Worm (Caenorhabditis elegans) whole organism, L4 larva: ENCODE results near the gene F54E7.9.
A peak's percentile ranks its signal among the peaks of the same experiment; 100 is the strongest.

ENCODE experiments used
- F44E2.7 ChIP-seq: fragments of 200-800 bp; sonication (Bioruptor generic); IDR thresholded peaks from 2 replicates; pipeline ENCODE4 v2.1.2; 2022; ENCODE audit warnings: missing genetic modification characterization, missing compliant biosample characterization
- Y75B8A.6 ChIP-seq: fragments of 200-800 bp; sonication (Bioruptor generic); IDR thresholded peaks from 2 replicates; pipeline ENCODE4 v1.3.6; 2022; ENCODE audit warnings: missing genetic modification reagents, missing genetic modification characterization, missing compliant biosample characterization
- ZK337.2 ChIP-seq: fragments of 200-800 bp; sonication (Bioruptor generic); IDR thresholded peaks from 2 replicates; pipeline ENCODE4 v1.3.6; 2022; ENCODE audit warnings: missing genetic modification reagents, missing genetic modification characterization, missing compliant biosample characterization
- arid-1 ChIP-seq: fragments of 200-800 bp; sonication (Bioruptor generic); conservative IDR thresholded peaks from 2 replicates; pipeline ENCODE4 v1.3.6; 2022; ENCODE audit warnings: missing genetic modification reagents, missing genetic modification characterization, missing compliant biosample characterization
- attf-4 ChIP-seq: sonication (generic microtip); optimal IDR thresholded peaks from 3 replicates; lab custom pipeline; 2017; ENCODE audit warnings: missing biosample characterization, missing genetic modification characterization
- ceh-28 ChIP-seq: fragments of 150-350 bp; optimal IDR thresholded peaks from 2 replicates; lab custom pipeline; 2014; ENCODE audit warnings: missing biosample characterization, missing genetic modification reagents, missing genetic modification characterization
- ceh-44 ChIP-seq: fragments of 200-800 bp; sonication (Bioruptor generic); IDR thresholded peaks from 2 replicates; pipeline ENCODE4 v1.3.6; 2022; ENCODE audit warnings: missing genetic modification reagents, missing genetic modification characterization, missing compliant biosample characterization
- ces-1 ChIP-seq: fragments of 150-350 bp; sonication (generic microtip); optimal IDR thresholded peaks from 4 replicates; lab custom pipeline; 2014; ENCODE audit warnings: missing biosample characterization, missing genetic modification reagents, missing genetic modification characterization
- daf-12 ChIP-seq: fragments of 150-350 bp; optimal IDR thresholded peaks from 2 replicates; lab custom pipeline; 2014; ENCODE audit warnings: missing biosample characterization, missing genetic modification reagents, missing genetic modification characterization
- daf-16 ChIP-seq, 3 experiments: sonication (generic microtip); optimal IDR thresholded peaks; 2 replicates each; lab custom pipeline; 2016 to 2017; ENCODE audit warnings: missing genetic modification characterization in 3 of 3, missing genetic modification reagents in 3 of 3, mild to moderate bottlenecking in 2 of 3, missing compliant biosample characterization in 2 of 3, missing biosample characterization in 1 of 3, moderate library complexity in 1 of 3
- dmd-8 ChIP-seq: fragments of 200-800 bp; sonication (Bioruptor generic); IDR thresholded peaks from 2 replicates; pipeline ENCODE4 v1.3.6; 2022; ENCODE audit warnings: missing genetic modification characterization, missing compliant biosample characterization
- fkh-10 ChIP-seq: fragments of 150-350 bp; optimal IDR thresholded peaks from 2 replicates; lab custom pipeline; 2014; ENCODE audit warnings: missing biosample characterization, missing genetic modification reagents, missing genetic modification characterization
- hlh-11 ChIP-seq: fragments of 200-800 bp; sonication (Bioruptor generic); optimal IDR thresholded peaks from 2 replicates; lab custom pipeline; 2018; ENCODE audit warnings: mild to moderate bottlenecking, missing genetic modification characterization, missing compliant biosample characterization
- hlh-30 ChIP-seq: sonication (generic microtip); optimal IDR thresholded peaks from 2 replicates; lab custom pipeline; 2017; ENCODE audit warnings: antibody characterized with exemption, mild to moderate bottlenecking, missing genetic modification characterization, missing compliant biosample characterization; ENCODE audit not compliant: insufficient read depth
- hmg-1.1 ChIP-seq: fragments of 200-800 bp; sonication (Bioruptor generic); IDR thresholded peaks from 2 replicates; pipeline ENCODE4 v1.3.6; 2022; ENCODE audit warnings: missing genetic modification reagents, missing genetic modification characterization, missing compliant biosample characterization
- lin-1 ChIP-seq: fragments of 200-800 bp; sonication (Bioruptor generic); IDR thresholded peaks from 2 replicates; pipeline ENCODE4 v1.3.6; 2022; ENCODE audit warnings: missing genetic modification reagents, missing genetic modification characterization, missing compliant biosample characterization
- lin-13 ChIP-seq: fragments of 150-350 bp; optimal IDR thresholded peaks from 2 replicates; lab custom pipeline; 2014; ENCODE audit warnings: missing biosample characterization, missing genetic modification reagents, missing genetic modification characterization
- lin-38 ChIP-seq: fragments of 200-800 bp; sonication (Bioruptor generic); IDR thresholded peaks from 2 replicates; pipeline ENCODE4 v1.3.6; 2022; ENCODE audit warnings: missing genetic modification reagents, missing genetic modification characterization, missing compliant biosample characterization
- lsy-2 ChIP-seq, 2 experiments: fragments of 150-350 bp in 1 of 2; sonication (generic microtip) in 1 of 2; optimal IDR thresholded peaks; 2 replicates each; lab custom pipeline; 2014 to 2017; ENCODE audit warnings: missing biosample characterization in 2 of 2, missing genetic modification characterization in 2 of 2
- madf-5 ChIP-seq, 2 experiments: fragments of 200-800 bp; sonication (Bioruptor generic); IDR thresholded peaks; 2 replicates each; pipeline ENCODE4 v1.3.6; 2022; ENCODE audit warnings: missing compliant biosample characterization in 2 of 2, missing genetic modification characterization in 2 of 2
- madf-9 ChIP-seq: fragments of 200-800 bp; sonication (Bioruptor generic); conservative IDR thresholded peaks from 2 replicates; pipeline ENCODE4 v1.3.6; 2022; ENCODE audit warnings: missing genetic modification reagents, missing genetic modification characterization, missing compliant biosample characterization
- mdl-1 ChIP-seq, 2 experiments: fragments of 150-350 bp in 1 of 2; sonication (generic microtip) in 1 of 2; optimal IDR thresholded peaks; 2 replicates each; lab custom pipeline; 2014 to 2017; ENCODE audit warnings: missing biosample characterization in 2 of 2, missing genetic modification characterization in 2 of 2
- mdt-29 ChIP-seq: fragments of 200-800 bp; sonication (Bioruptor generic); IDR thresholded peaks from 2 replicates; pipeline ENCODE4 v1.3.6; 2022; ENCODE audit warnings: missing genetic modification reagents, missing genetic modification characterization, missing compliant biosample characterization
- mep-1 ChIP-seq: fragments of 150-350 bp; sonication (generic microtip); optimal IDR thresholded peaks from 3 replicates; lab custom pipeline; 2014; ENCODE audit warnings: missing biosample characterization, missing genetic modification characterization
- mxl-3 ChIP-seq: fragments of 200-800 bp; sonication (Bioruptor generic); optimal IDR thresholded peaks from 2 replicates; lab custom pipeline; 2018; ENCODE audit warnings: mild to moderate bottlenecking, missing genetic modification characterization, missing compliant biosample characterization
- nhr-102 ChIP-seq: sonication (generic microtip); optimal IDR thresholded peaks from 2 replicates; lab custom pipeline; 2016; ENCODE audit warnings: mild to moderate bottlenecking, missing genetic modification characterization, moderate library complexity, missing compliant biosample characterization
- nhr-11 ChIP-seq: fragments of 150-350 bp; optimal IDR thresholded peaks from 2 replicates; lab custom pipeline; 2014; ENCODE audit warnings: missing biosample characterization, missing genetic modification characterization
- nhr-111 ChIP-seq: fragments of 200-800 bp; sonication (Bioruptor generic); optimal IDR thresholded peaks from 2 replicates; lab custom pipeline; 2018; ENCODE audit warnings: mild to moderate bottlenecking, missing genetic modification characterization, missing compliant biosample characterization
- nhr-25 ChIP-seq: sonication (generic microtip); optimal IDR thresholded peaks from 2 replicates; lab custom pipeline; 2017; ENCODE audit warnings: missing genetic modification characterization, mild to moderate bottlenecking, missing compliant biosample characterization, antibody characterized with exemption, moderate library complexity, borderline replicate concordance; ENCODE audit not compliant: insufficient read depth
- nhr-42 ChIP-seq: fragments of 200-800 bp; sonication (Bioruptor generic); IDR thresholded peaks from 2 replicates; pipeline ENCODE4 v1.3.6; 2022; ENCODE audit warnings: missing genetic modification characterization, missing compliant biosample characterization
- nhr-76 ChIP-seq: fragments of 150-350 bp; optimal IDR thresholded peaks from 2 replicates; lab custom pipeline; 2014; ENCODE audit warnings: missing biosample characterization, missing genetic modification characterization
- nhr-77 ChIP-seq: fragments of 150-350 bp; optimal IDR thresholded peaks from 2 replicates; lab custom pipeline; 2014; ENCODE audit warnings: missing biosample characterization, missing genetic modification characterization
- rbr-2 ChIP-seq: sonication (generic microtip); optimal IDR thresholded peaks from 2 replicates; lab custom pipeline; 2016; ENCODE audit warnings: missing genotype, missing genetic modification characterization, missing compliant biosample characterization
- set-16 ChIP-seq: fragments of 200-800 bp; sonication (Bioruptor generic); IDR thresholded peaks from 2 replicates; pipeline ENCODE4 v1.3.6; 2022; ENCODE audit warnings: missing genetic modification reagents, missing genetic modification characterization, missing compliant biosample characterization
- snpc-4 ChIP-seq: fragments of 150-350 bp; optimal IDR thresholded peaks from 2 replicates; lab custom pipeline; 2014; ENCODE audit warnings: missing biosample characterization, missing genetic modification characterization
- spr-1 ChIP-seq: sonication (generic microtip); optimal IDR thresholded peaks from 2 replicates; lab custom pipeline; 2016; ENCODE audit warnings: mild to moderate bottlenecking, missing genetic modification characterization, missing compliant biosample characterization
- tra-1 ChIP-seq: fragments of 200-800 bp; sonication (Bioruptor generic); IDR thresholded peaks from 2 replicates; pipeline ENCODE4 v1.3.6; 2022; ENCODE audit warnings: missing genetic modification reagents, missing genetic modification characterization, missing compliant biosample characterization
- unc-130 ChIP-seq: sonication (generic microtip); optimal IDR thresholded peaks from 2 replicates; lab custom pipeline; 2016; ENCODE audit warnings: missing genetic modification reagents, missing genetic modification characterization, missing compliant biosample characterization
- unc-39 ChIP-seq: sonication (generic microtip); optimal IDR thresholded peaks from 2 replicates; lab custom pipeline; 2017; ENCODE audit warnings: missing biosample characterization, missing genetic modification characterization
- unc-62 ChIP-seq, 3 experiments: fragments of 150-350 bp in 1 of 3; sonication (generic microtip); optimal IDR thresholded peaks in 2 of 3; peaks in 1 of 3; 1 replicate in 1 of 3; 2 replicates in 2 of 3; lab custom pipeline; 2014 to 2017; ENCODE audit warnings: missing biosample characterization in 3 of 3, missing genetic modification characterization in 3 of 3, missing genetic modification reagents in 3 of 3, missing genotype in 1 of 3
- zfp-2 ChIP-seq: sonication (generic microtip); optimal IDR thresholded peaks from 2 replicates; lab custom pipeline; 2016; ENCODE audit warnings: mild to moderate bottlenecking, missing genetic modification characterization, missing compliant biosample characterization
- zfp-3 ChIP-seq: fragments of 200-800 bp; sonication (Bioruptor generic); conservative IDR thresholded peaks from 2 replicates; pipeline ENCODE4 v1.3.6; 2022; ENCODE audit warnings: missing genetic modification reagents, missing genetic modification characterization, missing compliant biosample characterization
- zip-11 ChIP-seq: fragments of 200-800 bp; sonication (Bioruptor generic); IDR thresholded peaks from 2 replicates; pipeline ENCODE4 v1.3.6; 2022; ENCODE audit warnings: missing genetic modification characterization, missing compliant biosample characterization

The F54E7.9 gene

ce11 chrIII:5637297-5637876 is 40.3 kb downstream of the F54E7.9 start (continued):
- TF ChIP-seq hlh-11 (tag; lab: Kevin White, UChicago) = peak; percentile 1
- peak; percentile 39; the same call in 1 of the 2 replicates for TF ChIP-seq lin-1 (GFP tag; lab: Robert Waterston, UW)
- peak; percentile 56; the same call in 1 of the 2 replicates for TF ChIP-seq tra-1 (GFP tag; lab: Robert Waterston, UW)

- TF ChIP-seq ceh-44 = no peak
Observed at ce11 chrIII:5635179-5635578, 42.5 kb downstream of the F54E7.9 start, which contains the start of gene ckk-1. TSS of gene ckk-1 (plus strand) at chrIII:5635479.

- TF ChIP-seq zip-11 (GFP tag; lab: Robert Waterston, UW) (no peak), unc-130 (GFP tag; lab: Kevin White, UChicago) (no peak), lsy-2 (tag; optimal IDR thresholded peaks at IDR 0.05; lab: Kevin White, UChicago) (peak in 1 of 2 experiments; percentile 10), Y75B8A.6 (no peak), unc-39 (no peak), hlh-30 (tag; lab: Kevin White, UChicago) (peak; percentile 11), unc-62 (GFP tag; optimal IDR thresholded peaks at IDR 0.05 in 1 of 2; lab: Kevin White, UChicago) (peak in 1 of 2 experiments; percentile 94), unc-62 (tag; optimal IDR thresholded peaks at IDR 0.05; lab: Kevin White, UChicago) (no peak), hlh-11 (tag; lab: Kevin White, UChicago) (no peak), mep-1 (tag; lab: Kevin White, UChicago) (no peak), set-16 (GFP tag; lab: Robert Waterston, UW) (no peak), zfp-2 (no peak), nhr-11 (tag; lab: Kevin White, UChicago) (no peak), hmg-1.1 (GFP tag; lab: Robert Waterston, UW) (peak; percentile 39; the same call in 1 of the 2 replicates), nhr-77 (no peak), lin-38 (GFP tag; lab: Robert Waterston, UW) (no peak), nhr-25 (tag; lab: Kevin White, UChicago) (no peak), attf-4 (no peak), zfp-3 (no peak), arid-1 (GFP tag; lab: Robert Waterston, UW) (no peak), ZK337.2 (GFP tag; lab: Robert Waterston, UW) (no peak), ceh-28 (tag; lab: Kevin White, UChicago) (no peak), madf-9 (GFP tag; lab: Robert Waterston, UW) (no peak), rbr-2 (tag; lab: Kevin White, UChicago) (peak; percentile 5), spr-1 (tag; lab: Kevin White, UChicago) (no peak), daf-16 (GFP tag; optimal IDR thresholded peaks at IDR 0.05; lab: Kevin White, UChicago) (peak in 1 of 2 experiments; percentile 9), daf-16 (tag; optimal IDR thresholded peaks at IDR 0.05; lab: Kevin White, UChicago) (no peak), nhr-76 (tag; lab: Kevin White, UChicago) (no peak)
Observed at ce11 chrIII:5634509-5634908, 43.2 kb downstream of the F54E7.9 start.

ce11 chrIII:5632426-5632976 is 45.2 kb downstream of the F54E7.9 start:
- TF ChIP-seq daf-12 = no peak
- TF ChIP-seq snpc-4 = peak; percentile 30
- TF ChIP-seq ces-1 (GFP tag; lab: Kevin White, UChicago) = peak; percentile 88
- no peak for TF ChIP-seq nhr-111
- no peak for TF ChIP-seq nhr-42 (GFP tag; lab: Robert Waterston, UW)
- no peak for TF ChIP-seq ZK337.2 (GFP tag; lab: Robert Waterston, UW)
- TF ChIP-seq rbr-2 (tag; lab: Kevin White, UChicago) = no peak
- no peak for TF ChIP-seq lin-13 (GFP tag; lab: Kevin White, UChicago)
- no peak for TF ChIP-seq nhr-102 (tag; lab: Kevin White, UChicago)
- no peak for TF ChIP-seq mdl-1 (tag; optimal IDR thresholded peaks at IDR 0.05; lab: Kevin White, UChicago)
- TF ChIP-seq madf-5 (GFP tag; IDR thresholded peaks at IDR 0.05; lab: Robert Waterston, UW) = no peak
- peak; percentile 70 for TF ChIP-seq fkh-10
- TF ChIP-seq tra-1 (GFP tag; lab: Robert Waterston, UW) = no peak
- TF ChIP-seq unc-62 (GFP tag; optimal IDR thresholded peaks at IDR 0.05 in 1 of 2; lab: Kevin White, UChicago) = peak in 1 of 2 experiments; percentile 41
- TF ChIP-seq unc-62 (tag; optimal IDR thresholded peaks at IDR 0.05; lab: Kevin White, UChicago) = no peak
- no peak for TF ChIP-seq mxl-3 (GFP tag; lab: Kevin White, UChicago)
- TF ChIP-seq F44E2.7 (GFP tag; lab: Robert Waterston, UW) = no peak
- no peak for TF ChIP-seq dmd-8 (GFP tag; lab: Robert Waterston, UW)
- no peak for TF ChIP-seq mdt-29 (GFP tag; lab: Robert Waterston, UW)
- TF ChIP-seq hlh-30 (tag; lab: Kevin White, UChicago) = peak; percentile 34
